Worm (Caenorhabditis elegans) whole organism, L2 larva: ENCODE measurements around the gene larp-1.

ENCODE experiments used
- blmp-1 ChIP-seq: sonication (generic microtip); optimal IDR thresholded peaks from 2 replicates; lab custom pipeline; 2017; ENCODE audit warnings: missing genetic modification characterization, mild to moderate bottlenecking, missing compliant biosample characterization, antibody characterized with exemption, moderate library complexity; ENCODE audit not compliant: insufficient read depth
- egl-27 ChIP-seq: sonication (generic microtip); optimal IDR thresholded peaks from 3 replicates; lab custom pipeline; 2017; ENCODE audit warnings: missing biosample characterization, missing genetic modification reagents, missing genetic modification characterization
- elt-3 ChIP-seq: sonication (generic microtip); optimal IDR thresholded peaks from 2 replicates; lab custom pipeline; 2017; ENCODE audit warnings: missing biosample characterization, missing genetic modification characterization
- lin-11 ChIP-seq: fragments of 150-350 bp; sonication (generic microtip); optimal IDR thresholded peaks from 2 replicates; lab custom pipeline; 2014; ENCODE audit warnings: missing biosample characterization, missing genetic modification characterization, inconsistent platforms, mixed read lengths
- lin-13 ChIP-seq: fragments of 150-350 bp; optimal IDR thresholded peaks from 2 replicates; lab custom pipeline; 2014; ENCODE audit warnings: missing biosample characterization, missing genetic modification reagents, missing genetic modification characterization
- nhr-11 ChIP-seq: fragments of 150-350 bp; optimal IDR thresholded peaks from 2 replicates; lab custom pipeline; 2014; ENCODE audit warnings: missing biosample characterization, missing genetic modification characterization
- nhr-77 ChIP-seq: fragments of 150-350 bp; optimal IDR thresholded peaks from 2 replicates; lab custom pipeline; 2014; ENCODE audit warnings: missing biosample characterization, missing genetic modification characterization
- skn-1 ChIP-seq: sonication (generic microtip); optimal IDR thresholded peaks from 2 replicates; lab custom pipeline; 2017; ENCODE audit warnings: missing biosample characterization, missing genetic modification characterization
- unc-39 ChIP-seq: fragments of 150-350 bp; optimal IDR thresholded peaks from 2 replicates; lab custom pipeline; 2014; ENCODE audit warnings: missing biosample characterization, missing genetic modification characterization
- unc-62 ChIP-seq: fragments of 150-350 bp; optimal IDR thresholded peaks from 2 replicates; lab custom pipeline; 2014; ENCODE audit warnings: missing biosample characterization, missing genetic modification reagents, missing genetic modification characterization
- ztf-4 ChIP-seq: fragments of 150-350 bp; optimal IDR thresholded peaks from 2 replicates; lab custom pipeline; 2014; ENCODE audit warnings: missing biosample characterization, missing genetic modification characterization

ce11 chrIII:5012460-5012859 lies 5.0 kb downstream of the larp-1 start:
- no peak for TF ChIP-seq skn-1
- no peak for TF ChIP-seq ztf-4
- TF ChIP-seq lin-11 (tag; lab: Kevin White, UChicago), result no peak
- TF ChIP-seq elt-3 (tag; lab: Kevin White, UChicago), result no peak
- TF ChIP-seq lin-13 (GFP tag; lab: Kevin White, UChicago), result no peak
- no peak for TF ChIP-seq blmp-1 (tag; lab: Kevin White, UChicago)
- no peak for TF ChIP-seq nhr-77 (tag; lab: Kevin White, UChicago)
- TF ChIP-seq unc-39 (tag; lab: Kevin White, UChicago), result no peak
- no peak for TF ChIP-seq nhr-11
- no peak for TF ChIP-seq egl-27
- no peak for TF ChIP-seq unc-62 (GFP tag; lab: Kevin White, UChicago)
